Fruit fly (Drosophila melanogaster) whole organism, embryonic: ENCODE data around the gene eco.

Source experiments
- Adf1 ChIP-seq: fragments of 200-800 bp; sonication (Bioruptor generic); IDR thresholded peaks from 2 replicates; pipeline ENCODE4 v1.3.6; 2022; ENCODE audit warnings: missing biosample characterization, missing genetic modification characterization
- CG10209 ChIP-seq: fragments of 200-800 bp; sonication (Bioruptor generic); optimal IDR thresholded peaks from 3 replicates; lab custom pipeline; 2017; ENCODE audit warnings: missing biosample characterization, mild to moderate bottlenecking, missing genetic modification characterization, missing genetic modification reagents
- CG10565 ChIP-seq: fragments of 200-800 bp; sonication (Bioruptor generic); optimal IDR thresholded peaks from 3 replicates; lab custom pipeline; 2016; ENCODE audit warnings: missing biosample characterization, mild to moderate bottlenecking, missing genetic modification characterization
- CG10654 ChIP-seq: fragments of 200-800 bp; sonication (Bioruptor generic); optimal IDR thresholded peaks from 2 replicates; lab custom pipeline; 2016; ENCODE audit warnings: missing biosample characterization, missing genetic modification characterization
- CG11695 ChIP-seq: fragments of 200-800 bp; sonication (Bioruptor generic); IDR thresholded peaks from 3 replicates; pipeline ENCODE4 v1.3.6; 2022; ENCODE audit warnings: missing biosample characterization, missing genetic modification characterization
- CG12104 ChIP-seq: fragments of 200-800 bp; sonication (Bioruptor generic); optimal IDR thresholded peaks from 3 replicates; lab custom pipeline; 2016; ENCODE audit warnings: missing biosample characterization, missing genetic modification characterization
- CG12219 ChIP-seq: fragments of 200-800 bp; sonication (Bioruptor generic); optimal IDR thresholded peaks from 3 replicates; lab custom pipeline; 2018; ENCODE audit warnings: missing biosample characterization, mild to moderate bottlenecking, missing genetic modification characterization
- CG12299 ChIP-seq: fragments of 200-800 bp; sonication (Bioruptor generic); optimal IDR thresholded peaks from 2 replicates; lab custom pipeline; 2018; ENCODE audit warnings: missing biosample characterization, mild to moderate bottlenecking, missing genetic modification characterization
- CG12391 ChIP-seq: fragments of 200-800 bp; sonication (Bioruptor generic); optimal IDR thresholded peaks from 3 replicates; lab custom pipeline; 2018; ENCODE audit warnings: missing biosample characterization, mild to moderate bottlenecking, missing genetic modification characterization, moderate library complexity
- CG12744 ChIP-seq: fragments of 200-800 bp; sonication (Bioruptor generic); optimal IDR thresholded peaks from 2 replicates; lab custom pipeline; 2016; ENCODE audit warnings: missing biosample characterization, missing genetic modification characterization
- CG14965 ChIP-seq: fragments of 200-800 bp; sonication (Bioruptor generic); optimal IDR thresholded peaks from 2 replicates; lab custom pipeline; 2016; ENCODE audit warnings: missing biosample characterization, missing genetic modification characterization, borderline replicate concordance
- CG15011 ChIP-seq: fragments of 200-800 bp; sonication (Bioruptor generic); optimal IDR thresholded peaks from 3 replicates; lab custom pipeline; 2018; ENCODE audit warnings: missing biosample characterization, mild to moderate bottlenecking, missing genetic modification characterization
- CG15269 ChIP-seq: fragments of 200-800 bp; sonication (Bioruptor generic); optimal IDR thresholded peaks from 2 replicates; lab custom pipeline; 2018; ENCODE audit warnings: missing biosample characterization, mild to moderate bottlenecking, missing genetic modification characterization, moderate library complexity
- CG16813 ChIP-seq: fragments of 200-800 bp; sonication (Bioruptor generic); IDR thresholded peaks from 3 replicates; pipeline ENCODE4 v1.3.6; 2022; ENCODE audit warnings: missing biosample characterization, missing genetic modification characterization; ENCODE audit not compliant: partially characterized antibody
- CG17186 ChIP-seq: fragments of 200-800 bp; sonication (Bioruptor generic); optimal IDR thresholded peaks from 3 replicates; lab custom pipeline; 2017; ENCODE audit warnings: missing biosample characterization, missing genetic modification reagents, missing genetic modification characterization
- CG17829 ChIP-seq: fragments of 200-800 bp; optimal IDR thresholded peaks from 2 replicates; lab custom pipeline; 2019; ENCODE audit warnings: missing biosample characterization, mild to moderate bottlenecking, missing genetic modification characterization, moderate library complexity
- CG2678 ChIP-seq: fragments of 200-800 bp; sonication (Bioruptor generic); optimal IDR thresholded peaks from 3 replicates; lab custom pipeline; 2019; ENCODE audit warnings: missing biosample characterization, mild to moderate bottlenecking, missing genetic modification characterization, moderate library complexity
- CG30403 ChIP-seq: fragments of 200-800 bp; sonication (Bioruptor generic); optimal IDR thresholded peaks from 3 replicates; lab custom pipeline; 2016; ENCODE audit warnings: missing biosample characterization, missing genetic modification characterization
- CG30431 ChIP-seq: fragments of 200-800 bp; sonication (Bioruptor generic); optimal IDR thresholded peaks from 2 replicates; lab custom pipeline; 2017; ENCODE audit warnings: missing biosample characterization, missing genetic modification characterization
- CG34224 ChIP-seq: fragments of 200-800 bp; sonication (Bioruptor generic); IDR thresholded peaks from 3 replicates; pipeline ENCODE4 v1.3.6; 2022; ENCODE audit warnings: missing biosample characterization, missing genetic modification characterization; ENCODE audit not compliant: partially characterized antibody
- CG42726 ChIP-seq: fragments of 200-800 bp; sonication (Bioruptor generic); IDR thresholded peaks from 2 replicates; pipeline ENCODE4 v1.3.6; 2022; ENCODE audit warnings: missing biosample characterization, missing genetic modification characterization; ENCODE audit not compliant: partially characterized antibody
- CG5180 ChIP-seq: fragments of 200-800 bp; sonication (Bioruptor generic); optimal IDR thresholded peaks from 3 replicates; lab custom pipeline; 2017; ENCODE audit warnings: missing biosample characterization, missing genetic modification characterization, mild to moderate bottlenecking, moderate library complexity, missing genetic modification reagents
- CG6254 ChIP-seq: fragments of 200-800 bp; sonication (Bioruptor generic); optimal IDR thresholded peaks from 3 replicates; lab custom pipeline; 2017; ENCODE audit warnings: mild to moderate bottlenecking, missing biosample characterization, missing genetic modification reagents, missing genetic modification characterization
- CG6272 ChIP-seq: fragments of 200-800 bp; sonication (Bioruptor generic); IDR thresholded peaks from 2 replicates; pipeline ENCODE4 v1.3.6; 2022; ENCODE audit warnings: missing biosample characterization, missing genetic modification characterization
- CG6654 ChIP-seq: fragments of 200-800 bp; sonication (Bioruptor generic); optimal IDR thresholded peaks from 2 replicates; lab custom pipeline; 2017; ENCODE audit warnings: missing biosample characterization, mild to moderate bottlenecking, missing genetic modification characterization
- CG9932 ChIP-seq: fragments of 200-800 bp; sonication (Bioruptor generic); IDR thresholded peaks from 2 replicates; pipeline ENCODE4 v1.3.6; 2022; ENCODE audit warnings: missing biosample characterization, missing genetic modification characterization
- ERR ChIP-seq: fragments of 200-800 bp; sonication (Bioruptor generic); optimal IDR thresholded peaks from 2 replicates; lab custom pipeline; 2016; ENCODE audit warnings: missing biosample characterization, missing genetic modification characterization
- Fer2 ChIP-seq: fragments of 200-800 bp; sonication (Bioruptor generic); optimal IDR thresholded peaks from 2 replicates; lab custom pipeline; 2018; ENCODE audit warnings: missing biosample characterization, mild to moderate bottlenecking, missing genetic modification characterization, moderate library complexity
- HLHmδ ChIP-seq: fragments of 200-800 bp; sonication (Bioruptor generic); optimal IDR thresholded peaks from 2 replicates; lab custom pipeline; 2018; ENCODE audit warnings: missing biosample characterization, mild to moderate bottlenecking, missing genetic modification characterization, moderate library complexity
- Hmr ChIP-seq: fragments of 200-800 bp; sonication (Bioruptor generic); optimal IDR thresholded peaks from 3 replicates; lab custom pipeline; 2017; ENCODE audit warnings: mild to moderate bottlenecking, missing biosample characterization, missing genetic modification reagents, missing genetic modification characterization
- Med ChIP-seq: fragments of 200-800 bp; sonication (Bioruptor generic); peaks from one replicate; lab custom pipeline; 2016; ENCODE audit warnings: missing biosample characterization, missing genetic modification characterization, mild to moderate bottlenecking, inconsistent platforms, moderate library complexity
- Meics ChIP-seq: fragments of 200-800 bp; sonication (Bioruptor generic); optimal IDR thresholded peaks from 2 replicates; lab custom pipeline; 2017; ENCODE audit warnings: missing biosample characterization, mild to moderate bottlenecking, missing genetic modification characterization
- PHDP ChIP-seq: fragments of 200-800 bp; sonication (Bioruptor generic); optimal IDR thresholded peaks from 3 replicates; lab custom pipeline; 2018; ENCODE audit warnings: missing biosample characterization, mild to moderate bottlenecking, missing genetic modification characterization, moderate library complexity
- Sry-β ChIP-seq: fragments of 200-800 bp; sonication (Bioruptor generic); optimal IDR thresholded peaks from 2 replicates; lab custom pipeline; 2018; ENCODE audit warnings: missing biosample characterization, mild to moderate bottlenecking, missing genetic modification characterization, moderate library complexity
- dpn ChIP-seq, 2 experiments: fragments of 200-800 bp; sonication (Bioruptor generic); optimal IDR thresholded peaks; 3 replicates each; lab custom pipeline; 2016; ENCODE audit warnings: missing biosample characterization in 2 of 2, missing genetic modification characterization in 2 of 2
- dysf ChIP-seq: fragments of 200-800 bp; sonication (Bioruptor generic); IDR thresholded peaks from 3 replicates; pipeline ENCODE4 v1.3.6; 2022; ENCODE audit warnings: missing biosample characterization, missing genetic modification characterization
- gcm ChIP-seq: fragments of 200-800 bp; sonication (Bioruptor generic); optimal IDR thresholded peaks from 2 replicates; lab custom pipeline; 2019; ENCODE audit warnings: missing biosample characterization, mild to moderate bottlenecking, missing genetic modification characterization, moderate library complexity
- mam ChIP-seq: fragments of 200-800 bp; sonication (Bioruptor generic); optimal IDR thresholded peaks from 3 replicates; lab custom pipeline; 2016; ENCODE audit warnings: missing biosample characterization, missing genetic modification characterization
- mirr ChIP-seq: fragments of 200-800 bp; sonication (Bioruptor generic); optimal IDR thresholded peaks from 3 replicates; lab custom pipeline; 2018; ENCODE audit warnings: missing biosample characterization, mild to moderate bottlenecking, missing genetic modification characterization
- phol ChIP-seq: fragments of 200-800 bp; sonication (Bioruptor generic); optimal IDR thresholded peaks from 3 replicates; lab custom pipeline; 2018; ENCODE audit warnings: missing biosample characterization, mild to moderate bottlenecking, missing genetic modification characterization, moderate library complexity
- pita ChIP-seq: fragments of 200-800 bp; sonication (Bioruptor generic); optimal IDR thresholded peaks from 2 replicates; lab custom pipeline; 2017; ENCODE audit warnings: missing biosample characterization, mild to moderate bottlenecking, missing genetic modification characterization
- sens-2 ChIP-seq: fragments of 200-800 bp; sonication (Bioruptor generic); IDR thresholded peaks from 2 replicates; pipeline ENCODE4 v1.3.6; 2022; ENCODE audit warnings: missing biosample characterization, missing genetic modification characterization
- sim ChIP-seq: fragments of 200-800 bp; sonication (Bioruptor generic); IDR thresholded peaks from 2 replicates; pipeline ENCODE4 v1.3.6; 2022; ENCODE audit warnings: missing biosample characterization, missing genetic modification characterization
- slou ChIP-seq: fragments of 200-800 bp; sonication (Bioruptor generic); optimal IDR thresholded peaks from 3 replicates; lab custom pipeline; 2016; ENCODE audit warnings: missing biosample characterization, missing genetic modification characterization
- stwl ChIP-seq: fragments of 200-800 bp; sonication (Bioruptor generic); optimal IDR thresholded peaks from 3 replicates; lab custom pipeline; 2018; ENCODE audit warnings: missing biosample characterization, mild to moderate bottlenecking, missing genetic modification characterization, moderate library complexity
- tna ChIP-seq: fragments of 200-800 bp; sonication (Bioruptor generic); IDR thresholded peaks from 2 replicates; pipeline ENCODE4 v1.3.6; 2022; ENCODE audit warnings: missing biosample characterization, missing genetic modification characterization; ENCODE audit not compliant: partially characterized antibody
- trh ChIP-seq: fragments of 200-800 bp; sonication (Bioruptor generic); optimal IDR thresholded peaks from 2 replicates; lab custom pipeline; 2016; ENCODE audit warnings: missing biosample characterization, missing genetic modification characterization
- wor ChIP-seq: fragments of 200-800 bp; sonication (Bioruptor generic); IDR thresholded peaks from 2 replicates; pipeline ENCODE4 v1.3.6; 2022; ENCODE audit warnings: missing biosample characterization, missing genetic modification characterization

Gene eco

dm6 chr3L:7328567-7329253, 10.4 kb downstream of the eco start, which contains the start of the genes mrva, CG42307 and mus312 (continued):
- TF ChIP-seq CG10209 (GFP tag; lab: Kevin White, UChicago): peak; percentile 89
- no peak for TF ChIP-seq CG6654 (GFP tag; lab: Kevin White, UChicago)
- peak; percentile 94 for TF ChIP-seq PHDP
- TF ChIP-seq CG17186 (GFP tag; lab: Kevin White, UChicago): peak; percentile 23
- no peak for TF ChIP-seq CG34224 (GFP tag; lab: Robert Waterston, UW)
- peak; percentile 76 for TF ChIP-seq Fer2
- TF ChIP-seq CG11695 (GFP tag; lab: Robert Waterston, UW): peak; percentile 83
- TF ChIP-seq CG12391: peak; percentile 97
- TF ChIP-seq CG12104: peak; percentile 86
- TF ChIP-seq CG12219 (GFP tag; lab: Kevin White, UChicago): peak; percentile 32
- peak; percentile 95 for TF ChIP-seq CG15269
- TF ChIP-seq CG12299: peak; percentile 92
- no peak for TF ChIP-seq Hmr (GFP tag; lab: Kevin White, UChicago)
- TF ChIP-seq trh: peak; percentile 32
- TF ChIP-seq gcm (GFP tag; lab: Kevin White, UChicago): peak; percentile 93
- TF ChIP-seq CG6272: 0 out of 2 replicates have a peak, but pooled peaks have one; percentile 64
- peak; percentile 54 for TF ChIP-seq slou
- peak; percentile 76 for TF ChIP-seq wor
- TF ChIP-seq CG6254: no peak
- TF ChIP-seq CG30403: peak; percentile 84
- TF ChIP-seq phol (tag; lab: Kevin White, UChicago): peak; percentile 89
- TF ChIP-seq stwl (tag; lab: Kevin White, UChicago): peak; percentile 90
- peak; percentile 82 for TF ChIP-seq CG10654
- peak; percentile 65 for TF ChIP-seq mirr
- TF ChIP-seq tna (GFP tag; lab: Robert Waterston, UW): no peak
- no peak for TF ChIP-seq CG5180 (GFP tag; lab: Kevin White, UChicago)
- peak; percentile 8 for TF ChIP-seq CG12744 (GFP tag; lab: Kevin White, UChicago)
- no peak for TF ChIP-seq CG15011 (GFP tag; lab: Kevin White, UChicago)
- peak; percentile 43 for TF ChIP-seq Sry-β (GFP tag; lab: Kevin White, UChicago)
- peak; percentile 67 for TF ChIP-seq HLHmδ (GFP tag; lab: Kevin White, UChicago)
- TF ChIP-seq CG10565: no peak
- no peak for TF ChIP-seq pita (GFP tag; lab: Kevin White, UChicago)
- TF ChIP-seq CG9932 (GFP tag; lab: Robert Waterston, UW): peak; percentile 92
- TF ChIP-seq CG2678 (tag; lab: Kevin White, UChicago): no peak
- no peak for TF ChIP-seq CG16813 (GFP tag; lab: Robert Waterston, UW)
- no peak for TF ChIP-seq CG14965 (GFP tag; lab: Kevin White, UChicago)
- peak; percentile 43; the same call in 1 of the 2 replicates for TF ChIP-seq sens-2 (GFP tag; lab: Robert Waterston, UW)
- TF ChIP-seq Med: peak; percentile 94
- peak; percentile 87 for TF ChIP-seq dysf (GFP tag; lab: Robert Waterston, UW)
- peak; percentile 56 for TF ChIP-seq CG30431 (GFP tag; lab: Kevin White, UChicago)
- TF ChIP-seq ERR: no peak
- 0 out of 2 replicates have a peak, but pooled peaks have one; percentile 13 for TF ChIP-seq sim (GFP tag; lab: Robert Waterston, UW)
- peak; percentile 85 for TF ChIP-seq Meics
- TF ChIP-seq mam (GFP tag; lab: Kevin White, UChicago): peak; percentile 51
- 0 out of 2 replicates have a peak, but pooled peaks have one; percentile 29 for TF ChIP-seq CG42726 (GFP tag; lab: Robert Waterston, UW)
- TF ChIP-seq dpn (GFP tag; optimal IDR thresholded peaks at IDR 0.05; lab: Kevin White, UChicago): peak; percentile 24 to 87
- TF ChIP-seq CG17829: peak; percentile 95
- peak; percentile 49 for TF ChIP-seq Adf1
